Worm (Caenorhabditis elegans) whole organism, L4 larva: Measurements from ENCODE around the gene Y73F4A.3.

Experiments
- R02D3.7 ChIP-seq: fragments of 150-350 bp; sonication (generic microtip); optimal IDR thresholded peaks from 3 replicates; lab custom pipeline; 2014; ENCODE audit warnings: missing biosample characterization, missing genetic modification characterization
- ama-1 ChIP-seq: fragments of 150-350 bp; optimal IDR thresholded peaks from 2 replicates; lab custom pipeline; 2014; ENCODE audit warnings: inconsistent platforms, mixed read lengths
- ceh-20 ChIP-seq: fragments of 200-800 bp; sonication (Bioruptor generic); IDR thresholded peaks from 2 replicates; pipeline ENCODE4 v1.3.6; 2022; ENCODE audit warnings: missing genetic modification reagents, missing genetic modification characterization, missing compliant biosample characterization
- fos-1 ChIP-seq: fragments of 150-350 bp; optimal IDR thresholded peaks from 2 replicates; lab custom pipeline; 2014; ENCODE audit warnings: missing biosample characterization, missing genetic modification characterization
- lin-15B ChIP-seq: fragments of 150-350 bp; sonication (generic microtip); optimal IDR thresholded peaks from 3 replicates; lab custom pipeline; 2014; ENCODE audit warnings: missing biosample characterization, missing genetic modification characterization
- nhr-111 ChIP-seq: fragments of 200-800 bp; sonication (Bioruptor generic); optimal IDR thresholded peaks from 2 replicates; lab custom pipeline; 2018; ENCODE audit warnings: mild to moderate bottlenecking, missing genetic modification characterization, missing compliant biosample characterization
- sdz-12 ChIP-seq: fragments of 200-800 bp; sonication (Bioruptor generic); optimal IDR thresholded peaks from 2 replicates; lab custom pipeline; 2018; ENCODE audit warnings: mild to moderate bottlenecking, missing genetic modification characterization, missing compliant biosample characterization

DNA sequence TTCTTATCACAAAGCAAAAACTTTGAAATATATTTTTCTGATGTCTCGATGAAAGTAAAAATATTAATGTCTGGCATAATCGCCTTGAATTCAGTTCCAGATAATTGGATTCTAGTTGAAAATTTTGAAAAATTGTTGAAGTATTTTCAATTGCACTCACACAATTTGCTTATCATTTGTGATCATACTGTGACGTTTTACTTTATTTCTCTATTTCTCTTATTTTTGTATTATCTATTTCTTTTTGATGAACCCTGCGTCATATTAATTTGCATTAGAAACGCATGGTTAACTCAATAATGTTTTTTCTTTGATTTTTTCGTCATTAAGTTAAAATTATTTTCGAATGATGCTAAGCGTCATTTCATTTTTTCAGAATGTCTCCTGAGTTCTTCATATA, 30.0 kb downstream of the Y73F4A.3 start, which contains the start of gene C53D6.11:
- TF ChIP-seq sdz-12 (no peak), lin-15B (tag; lab: Kevin White, UChicago) (no peak), ama-1 (lab: Kevin White, UChicago) (no peak), R02D3.7 (tag; lab: Kevin White, UChicago) (no peak), fos-1 (no peak), ceh-20 (GFP tag; lab: Robert Waterston, UW) (no peak), nhr-111 (GFP tag; lab: Kevin White, UChicago) (no peak)
